Worm (Caenorhabditis elegans): ENCODE results near the gene abu-10.

DNA sequence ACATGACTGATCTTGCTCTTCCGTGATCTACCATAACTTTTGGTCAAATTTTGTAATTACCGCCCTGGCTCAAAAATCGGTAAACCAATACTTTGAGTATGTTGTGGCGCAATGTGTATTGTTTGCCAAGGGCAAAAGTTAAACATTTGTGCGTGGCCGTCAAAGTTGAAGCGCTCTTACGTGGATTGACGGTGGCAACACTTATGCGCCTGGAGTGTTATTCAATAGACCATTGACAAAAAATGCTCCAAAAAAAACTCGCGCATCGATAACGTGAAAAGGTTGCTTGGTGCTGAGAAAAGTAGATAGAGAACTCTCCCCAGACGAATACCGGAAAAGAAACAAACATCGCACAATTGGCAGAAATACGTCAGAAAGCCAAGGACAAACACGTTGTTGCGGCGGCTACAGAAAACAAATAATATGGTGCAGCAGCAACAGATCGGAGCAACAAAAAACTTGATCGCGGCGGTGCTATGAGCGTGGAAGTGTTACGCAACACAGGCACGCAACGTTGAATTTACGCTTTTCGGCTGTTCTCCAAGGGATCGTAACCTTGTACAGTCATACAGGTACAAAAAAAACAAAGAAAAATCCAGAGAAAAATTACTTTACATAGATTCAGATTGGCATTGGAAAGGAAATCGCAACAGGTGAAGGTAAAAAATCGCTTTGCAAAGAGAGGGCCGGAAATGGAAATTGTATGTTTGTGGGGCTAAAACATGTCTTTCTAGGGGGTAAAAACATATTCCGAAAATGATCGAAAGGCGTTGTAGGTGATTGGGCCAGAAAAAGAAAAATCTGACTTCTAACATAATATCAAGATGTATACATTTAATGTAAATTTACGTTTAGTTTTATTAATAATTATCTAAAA, 36.2 kb downstream of the abu-10 start:
- TF ChIP-seq nhr-25 (tag; optimal IDR thresholded peaks at IDR 0.05; ENCODE audit: borderline replicate concordance, insufficient read depth) (no peak), nhr-237 (tag; optimal IDR thresholded peaks at IDR 0.05) (no peak), ceh-28 (tag; optimal IDR thresholded peaks at IDR 0.05) (no peak), nhr-76 (tag; optimal IDR thresholded peaks at IDR 0.05) (no peak), zag-1 (tag; optimal IDR thresholded peaks at IDR 0.05) (no peak), T20F7.1 (GFP tag; optimal IDR thresholded peaks at IDR 0.05) (no peak), nhr-77 (tag; optimal IDR thresholded peaks at IDR 0.05) (no peak), daf-12 (tag; optimal IDR thresholded peaks at IDR 0.05) (no peak), R02D3.7 (tag; optimal IDR thresholded peaks at IDR 0.05) (no peak), zip-2 (tag; optimal IDR thresholded peaks at IDR 0.05) (no peak)
